Fruit fly (Drosophila melanogaster) Kc167 (cell line): Measurements from ENCODE around the gene hyd.

Source experiments
- Myc ChIP-seq: fragments of >200 bp; optimal IDR thresholded peaks from 2 replicates; lab custom pipeline; 2017; ENCODE audit warnings: missing external identifiers
- Sin3A ChIP-seq: fragments of >200 bp; optimal IDR thresholded peaks from 2 replicates; lab custom pipeline; 2018; ENCODE audit warnings: missing external identifiers
- h ChIP-seq: fragments of >200 bp; optimal IDR thresholded peaks from 3 replicates; lab custom pipeline; 2018; ENCODE audit warnings: missing external identifiers
- insv ChIP-seq: fragments of >200 bp; optimal IDR thresholded peaks from 3 replicates; lab custom pipeline; 2018; ENCODE audit warnings: missing external identifiers
- psq ChIP-seq: fragments of >200 bp; optimal IDR thresholded peaks from 2 replicates; lab custom pipeline; 2017; ENCODE audit warnings: missing external identifiers
- ttk ChIP-seq: sonication (Bioruptor generic); optimal IDR thresholded peaks from 2 replicates; lab custom pipeline; 2017; ENCODE audit warnings: missing external identifiers

The hyd gene

DNA sequence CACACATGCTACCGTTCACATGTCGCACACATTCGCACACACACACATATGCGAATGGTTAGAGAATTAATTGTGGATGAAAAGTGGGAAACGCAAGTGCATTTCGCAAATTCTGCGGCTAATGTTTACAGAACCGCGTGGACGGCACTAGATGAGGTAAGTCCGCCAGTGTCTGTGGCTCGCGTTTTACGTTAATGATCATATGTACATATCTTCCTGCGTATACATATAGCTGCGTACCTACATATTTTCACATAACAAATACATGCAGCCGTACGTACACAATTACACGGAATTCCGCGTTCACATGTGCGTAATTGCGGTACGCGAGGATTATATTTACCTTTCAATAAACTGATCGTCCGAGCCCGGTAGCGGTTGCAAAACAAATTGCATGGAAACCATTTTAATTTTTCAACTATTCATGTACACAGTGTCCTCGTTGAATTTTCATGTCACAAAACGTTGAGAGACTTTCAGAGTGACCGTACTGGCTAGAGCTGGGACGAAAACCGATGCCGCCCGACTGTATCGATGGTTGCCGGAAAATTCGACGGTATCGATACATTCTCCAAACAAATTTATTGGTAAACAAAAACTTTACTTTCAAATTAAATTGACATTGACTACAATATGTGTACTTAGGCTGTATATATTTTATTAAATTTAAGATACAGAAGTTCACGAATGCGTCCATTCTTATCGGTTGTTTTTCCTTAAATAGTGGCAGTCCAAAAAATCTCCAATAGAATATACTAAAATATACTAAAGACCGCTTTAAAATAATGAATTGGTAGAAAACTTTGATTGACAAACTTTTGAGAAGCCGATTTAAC lies at the start of gene hyd:
TSS of gene hyd (minus strand) at position 495 of the 836 bp plus-strand sequence.
- no peak for TF ChIP-seq Sin3A (lab: Kevin White, UChicago)
- no peak for TF ChIP-seq Myc (lab: Kevin White, UChicago)
- TF ChIP-seq h = no peak
- no peak for TF ChIP-seq ttk
- no peak for TF ChIP-seq insv (lab: Kevin White, UChicago)
- no peak for TF ChIP-seq psq (lab: Kevin White, UChicago)

DNA sequence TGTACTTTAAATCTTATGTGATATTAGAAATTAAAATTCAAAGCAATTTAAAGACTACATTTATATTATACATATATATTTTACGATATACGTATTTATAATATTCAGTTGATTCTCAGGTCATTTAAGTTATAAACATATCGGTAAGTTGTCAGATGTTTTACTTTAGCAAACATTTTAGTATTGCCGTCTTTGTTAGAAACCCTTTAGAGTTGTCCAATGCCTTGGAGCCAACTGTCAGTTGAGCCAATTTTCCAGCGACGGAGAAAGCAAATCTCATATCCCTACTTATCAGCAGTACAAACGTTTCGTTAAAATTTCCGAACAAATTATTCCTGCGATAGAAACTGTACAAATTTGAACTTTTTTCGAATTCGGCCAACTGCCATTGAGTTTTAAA lies 49.4 kb upstream of the hyd start, which contains the start of gene topi:
TSS of gene topi (plus strand) at position 301 of the 400 bp plus-strand sequence.
- TF ChIP-seq Myc (lab: Kevin White, UChicago) = no peak
- TF ChIP-seq psq (lab: Kevin White, UChicago) = no peak
- no peak for TF ChIP-seq insv (lab: Kevin White, UChicago)
- TF ChIP-seq ttk = no peak
- no peak for TF ChIP-seq Sin3A (lab: Kevin White, UChicago)
- TF ChIP-seq h = no peak

- no peak for TF ChIP-seq insv (lab: Kevin White, UChicago)
- no peak for TF ChIP-seq psq (lab: Kevin White, UChicago)
- no peak for TF ChIP-seq ttk
- TF ChIP-seq h = no peak
- TF ChIP-seq Myc (lab: Kevin White, UChicago) = no peak
- TF ChIP-seq Sin3A (lab: Kevin White, UChicago) = no peak
Observed at dm6 chr3R:9774147-9774546, 48.7 kb upstream of the hyd start, which contains the start of gene Whamy. TSS of gene Whamy (minus strand) at chr3R:9774419.

- TF ChIP-seq psq (lab: Kevin White, UChicago) = no peak
Observed at dm6 chr3R:9771519-9771972, 46.1 kb upstream of the hyd start, which contains the start of gene CG9471. TSS of gene CG9471 (minus strand) at chr3R:9771542.

DNA sequence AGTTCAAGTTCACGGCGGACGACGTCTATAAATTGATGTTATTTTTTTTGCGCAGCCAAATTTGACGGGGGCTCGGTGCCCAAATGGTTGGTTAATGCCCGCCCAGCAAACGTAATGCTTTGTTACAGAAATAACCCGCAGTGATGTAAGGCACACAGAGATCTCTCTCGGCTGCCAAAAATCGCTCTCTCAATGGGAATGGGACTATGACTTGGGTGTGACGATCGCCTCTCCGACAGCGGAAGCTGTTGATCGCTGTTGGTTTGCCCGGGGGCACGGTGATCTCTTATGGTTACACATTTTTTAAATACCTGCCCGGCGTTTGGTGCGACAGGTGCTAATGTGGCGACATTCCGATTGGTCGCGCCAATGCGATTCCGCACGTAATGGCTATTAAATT lies 44.7 kb upstream of the hyd start:
- TF ChIP-seq ttk (no peak), h (no peak), insv (lab: Kevin White, UChicago) (no peak), Myc (lab: Kevin White, UChicago) (no peak)

dm6 chr3R:9768884-9769283 lies 43.5 kb upstream of the hyd start, which contains the start of gene MED6:
TSS of gene MED6 (minus strand) at chr3R:9768984.
- TF ChIP-seq insv (lab: Kevin White, UChicago) = no peak
- no peak for TF ChIP-seq Sin3A (lab: Kevin White, UChicago)

dm6 chr3R:9767620-9768592 lies 42.5 kb upstream of the hyd start, which contains the start of gene Naa80:
TSS of gene Naa80 (plus strand) at chr3R:9767834.
- TF ChIP-seq h = no peak

- no peak for TF ChIP-seq insv (lab: Kevin White, UChicago)
- no peak for TF ChIP-seq psq (lab: Kevin White, UChicago)
- TF ChIP-seq ttk = no peak
- no peak for TF ChIP-seq Sin3A (lab: Kevin White, UChicago)
Observed at dm6 chr3R:9762955-9763931, 37.8 kb upstream of the hyd start, which contains the start of the genes Snap24 and CG8478. TSS of gene Snap24 (minus strand) at chr3R:9763150. TSS of gene CG8478 (plus strand) at chr3R:9763650.

dm6 chr3R:9759360-9760191 lies 34.2 kb upstream of the hyd start, which contains the start of gene Mpi:
TSS of gene Mpi (plus strand) at chr3R:9759622.
- TF ChIP-seq Sin3A (lab: Kevin White, UChicago) = no peak
- no peak for TF ChIP-seq insv (lab: Kevin White, UChicago)
- TF ChIP-seq Myc (lab: Kevin White, UChicago) = no peak
- TF ChIP-seq ttk = no peak
- no peak for TF ChIP-seq h
- TF ChIP-seq psq (lab: Kevin White, UChicago) = no peak

DNA sequence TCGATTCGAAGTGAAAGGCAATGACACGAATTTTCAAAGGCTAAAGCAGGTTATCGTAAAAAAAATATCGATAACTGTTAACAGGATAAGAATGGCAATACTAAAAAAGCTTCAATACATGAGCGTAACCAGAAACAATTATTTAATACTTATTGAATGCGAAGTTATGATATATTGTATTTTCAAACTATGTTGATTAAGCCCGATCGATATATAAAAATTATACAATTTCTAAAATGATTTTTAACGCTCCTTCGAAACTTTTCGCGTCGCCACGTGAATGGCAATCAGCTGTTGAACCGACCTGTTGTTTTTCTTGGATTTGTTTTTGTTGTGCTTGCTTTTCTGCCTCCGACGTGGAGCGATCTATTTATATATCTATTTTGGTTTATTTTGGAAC lies 30.8 kb upstream of the hyd start, which contains the start of the genes Alg12 and Rpt3R:
TSS of gene Alg12 (plus strand) at position 305 of the 400 bp plus-strand sequence.
TSS of gene Rpt3R (minus strand) at position 324 of the 400 bp plus-strand sequence.
- TF ChIP-seq Sin3A (lab: Kevin White, UChicago) = no peak
- TF ChIP-seq psq (lab: Kevin White, UChicago) = no peak
- no peak for TF ChIP-seq ttk
- no peak for TF ChIP-seq Myc (lab: Kevin White, UChicago)
- TF ChIP-seq h = no peak
- no peak for TF ChIP-seq insv (lab: Kevin White, UChicago)
